Worm (Caenorhabditis elegans): ENCODE results near the gene col-181.

- TF ChIP-seq tbx-37 (GFP tag; conservative IDR thresholded peaks at IDR 0.05) (no peak), hmg-4 (GFP tag; optimal IDR thresholded peaks at IDR 0.05) (no peak), ama-1 (optimal IDR thresholded peaks at IDR 0.05) (no peak), ets-7 (tag; optimal IDR thresholded peaks at IDR 0.05) (no peak), flt-1 (GFP tag; IDR thresholded peaks at IDR 0.05) (no peak), ceh-36 (tag; optimal IDR thresholded peaks at IDR 0.05) (no peak), ceh-13 (GFP tag; optimal IDR thresholded peaks at IDR 0.05) (no peak), pes-1 (GFP tag; IDR thresholded peaks at IDR 0.05) (no peak), B0310.2 (tag; optimal IDR thresholded peaks at IDR 0.05) (no peak), aly-1 (tag; optimal IDR thresholded peaks at IDR 0.05) (no peak)
Measured at ce11 chrX:12125308-12125707, 20.6 kb downstream of the col-181 start, which contains the start of gene lgc-18.
